Fruit fly (Drosophila melanogaster) whole organism, embryonic: ENCODE data around the gene Nepl21.

Source experiments
- ATbp ChIP-seq: fragments of 200-800 bp; sonication (Bioruptor generic); optimal IDR thresholded peaks from 2 replicates; lab custom pipeline; 2017; ENCODE audit warnings: missing biosample characterization, mild to moderate bottlenecking, missing genetic modification characterization, missing genetic modification reagents
- Ada2b ChIP-seq: fragments of 200-800 bp; sonication (Bioruptor generic); IDR thresholded peaks from 2 replicates; pipeline ENCODE4 v1.3.6; 2022; ENCODE audit warnings: missing biosample characterization, missing genetic modification characterization
- Atf-2 ChIP-seq: fragments of 200-800 bp; sonication (Bioruptor generic); optimal IDR thresholded peaks from 2 replicates; lab custom pipeline; 2016; ENCODE audit warnings: missing biosample characterization, missing genetic modification characterization
- CG10209 ChIP-seq: fragments of 200-800 bp; sonication (Bioruptor generic); optimal IDR thresholded peaks from 3 replicates; lab custom pipeline; 2017; ENCODE audit warnings: missing biosample characterization, mild to moderate bottlenecking, missing genetic modification characterization, missing genetic modification reagents
- CG12071 ChIP-seq: fragments of 200-800 bp; sonication (Bioruptor generic); optimal IDR thresholded peaks from 3 replicates; lab custom pipeline; 2018; ENCODE audit warnings: missing biosample characterization, mild to moderate bottlenecking, missing genetic modification characterization
- CG12391 ChIP-seq: fragments of 200-800 bp; sonication (Bioruptor generic); optimal IDR thresholded peaks from 3 replicates; lab custom pipeline; 2018; ENCODE audit warnings: missing biosample characterization, mild to moderate bottlenecking, missing genetic modification characterization, moderate library complexity
- CG14710 ChIP-seq: fragments of 200-800 bp; sonication (Bioruptor generic); optimal IDR thresholded peaks from 3 replicates; lab custom pipeline; 2019; ENCODE audit warnings: missing biosample characterization, mild to moderate bottlenecking, missing genetic modification characterization, moderate library complexity
- CG14965 ChIP-seq: fragments of 200-800 bp; sonication (Bioruptor generic); optimal IDR thresholded peaks from 2 replicates; lab custom pipeline; 2016; ENCODE audit warnings: missing biosample characterization, missing genetic modification characterization, borderline replicate concordance
- CG15696 ChIP-seq: fragments of 200-800 bp; sonication (Bioruptor generic); optimal IDR thresholded peaks from 2 replicates; lab custom pipeline; 2019; ENCODE audit warnings: missing biosample characterization, mild to moderate bottlenecking, missing genetic modification characterization, moderate library complexity
- CG1603 ChIP-seq: fragments of 200-800 bp; sonication (Bioruptor generic); optimal IDR thresholded peaks from 2 replicates; lab custom pipeline; 2019; ENCODE audit warnings: missing biosample characterization, mild to moderate bottlenecking, missing genetic modification characterization, moderate library complexity
- CG16779 ChIP-seq: fragments of 200-800 bp; sonication (Bioruptor generic); IDR thresholded peaks from 2 replicates; pipeline ENCODE4 v1.3.6; 2022; ENCODE audit warnings: missing biosample characterization, missing genetic modification characterization
- CG18011 ChIP-seq: fragments of 200-800 bp; sonication (Bioruptor generic); optimal IDR thresholded peaks from 2 replicates; lab custom pipeline; 2017; ENCODE audit warnings: missing biosample characterization, missing genetic modification characterization, mild to moderate bottlenecking, moderate library complexity, missing genotype
- CG2120 ChIP-seq: fragments of 200-800 bp; sonication (Bioruptor generic); optimal IDR thresholded peaks from 3 replicates; lab custom pipeline; 2016; ENCODE audit warnings: missing biosample characterization, missing genetic modification characterization
- CG30403 ChIP-seq: fragments of 200-800 bp; sonication (Bioruptor generic); optimal IDR thresholded peaks from 3 replicates; lab custom pipeline; 2016; ENCODE audit warnings: missing biosample characterization, missing genetic modification characterization
- CG33557 ChIP-seq: fragments of 200-800 bp; sonication (Bioruptor generic); optimal IDR thresholded peaks from 2 replicates; lab custom pipeline; 2019; ENCODE audit warnings: missing biosample characterization, mild to moderate bottlenecking, missing genetic modification characterization, moderate library complexity
- CG4360 ChIP-seq: fragments of 200-800 bp; sonication (Bioruptor generic); IDR thresholded peaks from 2 replicates; pipeline ENCODE4 v1.3.6; 2022; ENCODE audit warnings: missing biosample characterization, missing genetic modification characterization
- CG4707 ChIP-seq: fragments of 200-800 bp; sonication (Bioruptor generic); optimal IDR thresholded peaks from 2 replicates; lab custom pipeline; 2018; ENCODE audit warnings: missing biosample characterization, mild to moderate bottlenecking, missing genetic modification characterization, moderate library complexity
- CG6272 ChIP-seq: fragments of 200-800 bp; sonication (Bioruptor generic); IDR thresholded peaks from 2 replicates; pipeline ENCODE4 v1.3.6; 2022; ENCODE audit warnings: missing biosample characterization, missing genetic modification characterization
- CG6791 ChIP-seq: fragments of 200-800 bp; sonication (Bioruptor generic); IDR thresholded peaks from 3 replicates; pipeline ENCODE4 v1.3.6; 2022; ENCODE audit warnings: missing biosample characterization, missing genetic modification characterization; ENCODE audit not compliant: partially characterized antibody
- CG7357 ChIP-seq: fragments of 200-800 bp; sonication (Bioruptor generic); IDR thresholded peaks from 3 replicates; pipeline ENCODE4 v1.3.6; 2022; ENCODE audit warnings: missing biosample characterization, missing genetic modification characterization
- CG8089 ChIP-seq: fragments of 200-800 bp; sonication (Bioruptor generic); optimal IDR thresholded peaks from 3 replicates; lab custom pipeline; 2016; ENCODE audit warnings: missing biosample characterization, missing genetic modification characterization
- D19B ChIP-seq: fragments of 200-800 bp; sonication (Bioruptor generic); optimal IDR thresholded peaks from 2 replicates; lab custom pipeline; 2017; ENCODE audit warnings: missing biosample characterization, mild to moderate bottlenecking, missing genetic modification characterization
- Dek ChIP-seq: fragments of 200-800 bp; sonication (Bioruptor generic); optimal IDR thresholded peaks from 3 replicates; lab custom pipeline; 2019; ENCODE audit warnings: missing biosample characterization, mild to moderate bottlenecking, missing genetic modification characterization, moderate library complexity
- Fer1 ChIP-seq: fragments of 200-800 bp; sonication (Bioruptor generic); optimal IDR thresholded peaks from 2 replicates; lab custom pipeline; 2017; ENCODE audit warnings: missing biosample characterization, mild to moderate bottlenecking, missing genetic modification characterization
- Mad ChIP-seq: fragments of 200-800 bp; sonication (Bioruptor generic); optimal IDR thresholded peaks from 2 replicates; lab custom pipeline; 2016; ENCODE audit warnings: missing biosample characterization, missing genetic modification characterization
- NC2β ChIP-seq: fragments of 200-800 bp; sonication (Bioruptor generic); optimal IDR thresholded peaks from 2 replicates; lab custom pipeline; 2016; ENCODE audit warnings: missing biosample characterization, missing genetic modification characterization
- Nf-YA ChIP-seq: fragments of 200-800 bp; sonication (Bioruptor generic); IDR thresholded peaks from 2 replicates; pipeline ENCODE4 v1.3.6; 2022; ENCODE audit warnings: missing biosample characterization, missing genetic modification characterization
- Pdp1 ChIP-seq, 2 experiments: fragments of 200-800 bp; sonication (Bioruptor generic); optimal IDR thresholded peaks; 3 replicates each; lab custom pipeline; 2016; ENCODE audit warnings: missing biosample characterization in 2 of 2, missing genetic modification characterization in 2 of 2, mild to moderate bottlenecking in 1 of 2, moderate library complexity in 1 of 2
- amos ChIP-seq: fragments of 200-800 bp; sonication (Bioruptor generic); IDR thresholded peaks from 2 replicates; pipeline ENCODE4 v1.3.6; 2022; ENCODE audit warnings: missing biosample characterization, missing genetic modification characterization; ENCODE audit not compliant: partially characterized antibody
- bbx ChIP-seq: fragments of 200-800 bp; sonication (Bioruptor generic); IDR thresholded peaks from 2 replicates; pipeline ENCODE4 v1.3.6; 2022; ENCODE audit warnings: missing biosample characterization, missing genetic modification characterization; ENCODE audit not compliant: partially characterized antibody
- cg ChIP-seq: fragments of 200-800 bp; sonication (Bioruptor generic); optimal IDR thresholded peaks from 3 replicates; lab custom pipeline; 2019; ENCODE audit warnings: missing biosample characterization, mild to moderate bottlenecking, missing genetic modification characterization, moderate library complexity
- chif ChIP-seq, 2 experiments: fragments of 200-800 bp; sonication (Bioruptor generic); optimal IDR thresholded peaks; 3 replicates each; lab custom pipeline; 2016; ENCODE audit warnings: missing biosample characterization in 2 of 2, missing genetic modification characterization in 2 of 2
- dan ChIP-seq: fragments of 200-800 bp; sonication (Bioruptor generic); IDR thresholded peaks from 2 replicates; pipeline ENCODE4 v1.3.6; 2022; ENCODE audit warnings: missing biosample characterization, missing genetic modification characterization
- ewg ChIP-seq: fragments of 200-800 bp; sonication (Bioruptor generic); optimal IDR thresholded peaks from 3 replicates; lab custom pipeline; 2017; ENCODE audit warnings: mild to moderate bottlenecking, missing biosample characterization, missing genetic modification reagents, missing genetic modification characterization
- jing ChIP-seq: fragments of 200-800 bp; sonication (Bioruptor generic); optimal IDR thresholded peaks from 2 replicates; lab custom pipeline; 2018; ENCODE audit warnings: missing biosample characterization, mild to moderate bottlenecking, missing genetic modification characterization
- kni ChIP-seq: fragments of 200-800 bp; sonication (Bioruptor generic); optimal IDR thresholded peaks from 3 replicates; lab custom pipeline; 2017; ENCODE audit warnings: mild to moderate bottlenecking, missing biosample characterization, missing genetic modification reagents, missing genetic modification characterization
- lab ChIP-seq: fragments of 200-800 bp; sonication (Bioruptor generic); optimal IDR thresholded peaks from 3 replicates; lab custom pipeline; 2017; ENCODE audit warnings: missing biosample characterization, missing genetic modification characterization, mild to moderate bottlenecking, moderate library complexity, missing genetic modification reagents
- nau ChIP-seq: fragments of 200-800 bp; sonication (Bioruptor generic); optimal IDR thresholded peaks from 3 replicates; lab custom pipeline; 2017; ENCODE audit warnings: missing biosample characterization, mild to moderate bottlenecking, missing genetic modification characterization, missing genetic modification reagents
- nerfin-1 ChIP-seq: fragments of 200-800 bp; sonication (Bioruptor generic); optimal IDR thresholded peaks from 3 replicates; lab custom pipeline; 2019; ENCODE audit warnings: missing biosample characterization, mild to moderate bottlenecking, missing genetic modification characterization, moderate library complexity
- odd ChIP-seq: fragments of 200-800 bp; sonication (Bioruptor generic); optimal IDR thresholded peaks from 2 replicates; lab custom pipeline; 2017; ENCODE audit warnings: missing biosample characterization, mild to moderate bottlenecking, missing genetic modification characterization
- peb ChIP-seq: fragments of 200-800 bp; sonication (Bioruptor generic); IDR thresholded peaks from 2 replicates; pipeline ENCODE4 v1.3.6; 2022; ENCODE audit warnings: missing biosample characterization, missing genetic modification characterization
- repo ChIP-seq: fragments of 200-800 bp; sonication (Bioruptor generic); optimal IDR thresholded peaks from 2 replicates; lab custom pipeline; 2016; ENCODE audit warnings: missing biosample characterization, missing genetic modification characterization
- row ChIP-seq: fragments of 200-800 bp; sonication (Bioruptor generic); IDR thresholded peaks from 3 replicates; pipeline ENCODE4 v1.3.6; 2022; ENCODE audit warnings: missing biosample characterization, missing genetic modification characterization
- shn ChIP-seq: fragments of 200-800 bp; sonication (Bioruptor generic); optimal IDR thresholded peaks from 3 replicates; lab custom pipeline; 2016; ENCODE audit warnings: missing biosample characterization, missing genetic modification characterization
- stc ChIP-seq: fragments of 200-800 bp; sonication (Bioruptor generic); IDR thresholded peaks from 2 replicates; pipeline ENCODE4 v1.3.6; 2022; ENCODE audit warnings: missing biosample characterization, missing genetic modification characterization
- stwl ChIP-seq: fragments of 200-800 bp; sonication (Bioruptor generic); optimal IDR thresholded peaks from 3 replicates; lab custom pipeline; 2018; ENCODE audit warnings: missing biosample characterization, mild to moderate bottlenecking, missing genetic modification characterization, moderate library complexity
- tll ChIP-seq, 2 experiments: fragments of 200-800 bp in 1 of 2; fragments of >200 bp in 1 of 2; sonication (Bioruptor generic) in 1 of 2; optimal IDR thresholded peaks; 2 replicates each; lab custom pipeline; 2017 to 2019; ENCODE audit warnings: missing biosample characterization in 2 of 2, missing genetic modification characterization in 2 of 2, mild to moderate bottlenecking in 1 of 2, moderate library complexity in 1 of 2
- tx ChIP-seq: fragments of 200-800 bp; sonication (Bioruptor generic); optimal IDR thresholded peaks from 2 replicates; lab custom pipeline; 2016; ENCODE audit warnings: missing biosample characterization, missing genetic modification characterization

The Nepl21 gene

DNA sequence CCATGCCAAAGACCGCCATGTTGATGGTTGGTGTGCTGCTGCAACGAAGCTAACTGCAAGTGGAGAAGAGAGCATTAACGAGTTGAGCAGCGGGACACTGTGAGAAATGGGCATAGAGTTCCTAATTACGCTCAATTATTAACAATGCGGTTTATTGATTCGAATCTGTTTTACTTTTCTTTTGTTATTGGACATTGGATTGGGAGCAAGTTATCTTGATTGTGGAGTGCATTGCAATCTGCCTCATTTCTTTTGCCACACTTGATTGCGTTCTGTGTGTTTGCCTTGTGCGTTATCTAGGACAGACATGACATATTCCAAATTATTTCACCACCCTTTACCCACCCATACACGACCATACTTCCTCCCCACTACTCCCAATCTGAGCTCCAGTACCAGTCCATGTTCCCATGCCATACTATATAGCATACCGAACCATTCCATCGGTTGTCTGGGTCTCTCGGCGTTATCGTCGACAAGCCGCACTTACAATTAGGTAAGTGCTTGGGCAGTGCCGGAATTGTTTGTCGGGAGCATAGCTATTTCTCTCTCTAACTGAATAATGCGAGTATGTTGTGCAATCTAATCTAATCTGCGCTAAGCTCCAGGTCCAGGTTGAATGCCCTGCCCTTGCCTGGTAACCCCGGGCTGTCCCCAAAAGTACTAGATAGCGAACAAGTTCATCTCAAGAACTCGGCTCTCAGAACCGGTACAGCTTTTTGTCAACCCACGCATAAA, 26.0 kb upstream of the Nepl21 start (continued):
- TF ChIP-seq stc (peak; percentile 67; the same call in 1 of the 2 replicates), chif (GFP tag; optimal IDR thresholded peaks at IDR 0.05; lab: Kevin White, UChicago) (peak; percentile 18 to 63), Ada2b (GFP tag; lab: Robert Waterston, UW) (0 out of 2 replicates have a peak, but pooled peaks have one; percentile 31), bbx (GFP tag; lab: Robert Waterston, UW) (no peak), CG18011 (GFP tag; lab: Kevin White, UChicago) (no peak), stwl (tag; lab: Kevin White, UChicago) (no peak), Fer1 (GFP tag; lab: Kevin White, UChicago) (no peak), row (GFP tag; lab: Robert Waterston, UW) (peak; percentile 69), CG14710 (peak; percentile 22), CG8089 (GFP tag; lab: Kevin White, UChicago) (no peak), D19B (GFP tag; lab: Kevin White, UChicago) (no peak), dan (GFP tag; lab: Robert Waterston, UW) (no peak), CG12071 (GFP tag; lab: Kevin White, UChicago) (no peak), CG14965 (GFP tag; lab: Kevin White, UChicago) (no peak), amos (GFP tag; lab: Robert Waterston, UW) (no peak), Nf-YA (no peak), CG7357 (GFP tag; lab: Robert Waterston, UW) (no peak), CG15696 (tag; lab: Kevin White, UChicago) (peak; percentile 1), Dek (tag; lab: Kevin White, UChicago) (no peak), nau (GFP tag; lab: Kevin White, UChicago) (no peak), Pdp1 (GFP tag; optimal IDR thresholded peaks at IDR 0.05; lab: Kevin White, UChicago) (peak in 1 of 2 experiments; percentile 94), Atf-2 (GFP tag; lab: Kevin White, UChicago) (no peak), CG6272 (GFP tag; lab: Robert Waterston, UW) (no peak), lab (peak; percentile 44), tll (GFP tag; optimal IDR thresholded peaks at IDR 0.05; lab: Kevin White, UChicago) (no peak), peb (peak; percentile 23), cg (GFP tag; lab: Kevin White, UChicago) (no peak), odd (GFP tag; lab: Kevin White, UChicago) (peak; percentile 12), CG33557 (GFP tag; lab: Kevin White, UChicago) (no peak), CG12391 (tag; lab: Kevin White, UChicago) (peak; percentile 45), CG4360 (GFP tag; lab: Robert Waterston, UW) (no peak), jing (GFP tag; lab: Kevin White, UChicago) (no peak), CG4707 (GFP tag; lab: Kevin White, UChicago) (peak; percentile 7), shn (peak; percentile 2), ATbp (GFP tag; lab: Kevin White, UChicago) (peak; percentile 51), CG6791 (GFP tag; lab: Robert Waterston, UW) (no peak), CG16779 (GFP tag; lab: Robert Waterston, UW) (no peak), kni (GFP tag; lab: Kevin White, UChicago) (no peak), CG30403 (GFP tag; lab: Kevin White, UChicago) (peak; percentile 42), NC2β (GFP tag; lab: Kevin White, UChicago) (peak; percentile 23), CG1603 (peak; percentile 75), nerfin-1 (tag; lab: Kevin White, UChicago) (no peak), ewg (GFP tag; lab: Kevin White, UChicago) (peak; percentile 35), tx (GFP tag; lab: Kevin White, UChicago) (no peak), CG2120 (GFP tag; lab: Kevin White, UChicago) (peak; percentile 5), Mad (GFP tag; lab: Kevin White, UChicago) (no peak), CG10209 (GFP tag; lab: Kevin White, UChicago) (peak; percentile 42), repo (GFP tag; lab: Kevin White, UChicago) (no peak)
